Worm (Caenorhabditis elegans): ENCODE measurements around the gene grl-12.

The grl-12 gene

ce11 chrV:8606099-8606696 is 30.6 kb downstream of the grl-12 start, which contains the start of gene vps-60:
vps-60 (minus strand) TSS chrV:8606128.
- TF ChIP-seq nhr-20 (tag; optimal IDR thresholded peaks at IDR 0.05): peak; percentile 96
- TF ChIP-seq hpl-2 (GFP tag; optimal IDR thresholded peaks at IDR 0.05): peak; percentile 34
- TF ChIP-seq mep-1 (tag; optimal IDR thresholded peaks at IDR 0.05): peak; percentile 80
- peak; percentile 83 for TF ChIP-seq zag-1 (tag; optimal IDR thresholded peaks at IDR 0.05)
- peak in 1 of 2 experiments; percentile 46 for TF ChIP-seq ztf-11 (tag; optimal IDR thresholded peaks at IDR 0.05)
- TF ChIP-seq nhr-12 (tag; optimal IDR thresholded peaks at IDR 0.05): no peak
- no peak for TF ChIP-seq ets-5 (GFP tag; IDR thresholded peaks at IDR 0.05)
- TF ChIP-seq pag-3 (tag; optimal IDR thresholded peaks at IDR 0.05; ENCODE audit: borderline replicate concordance, insufficient read depth): no peak
- TF ChIP-seq unc-30 (tag; optimal IDR thresholded peaks at IDR 0.05): no peak
- TF ChIP-seq nhr-47 (tag; optimal IDR thresholded peaks at IDR 0.05): peak; percentile 94
- peak; percentile 89 for TF ChIP-seq rnt-1 (tag; optimal IDR thresholded peaks at IDR 0.05)
- TF ChIP-seq ama-1 (optimal IDR thresholded peaks at IDR 0.05): peak; percentile 10
- no peak for TF ChIP-seq unc-62 (GFP tag; optimal IDR thresholded peaks at IDR 0.05)
- peak; percentile 47 for TF ChIP-seq ceh-90 (tag; optimal IDR thresholded peaks at IDR 0.05)
- TF ChIP-seq nhr-90 (tag; optimal IDR thresholded peaks at IDR 0.05; ENCODE audit: poor library complexity): peak; percentile 86
- peak; percentile 94 for TF ChIP-seq isw-1 (GFP tag; IDR thresholded peaks at IDR 0.05)
- peak; percentile 89 for TF ChIP-seq unc-86 (tag; optimal IDR thresholded peaks at IDR 0.05)
- TF ChIP-seq snu-23 (GFP tag; optimal IDR thresholded peaks at IDR 0.05): peak; percentile 96
- peak; percentile 98 for TF ChIP-seq nhr-71 (tag; optimal IDR thresholded peaks at IDR 0.05)
- no peak for TF ChIP-seq fkh-4 (tag; optimal IDR thresholded peaks at IDR 0.05; ENCODE audit: borderline replicate concordance)
- TF ChIP-seq nhr-85 (tag): peak; percentile 96
- TF ChIP-seq ceh-63 (GFP tag; optimal IDR thresholded peaks at IDR 0.05): no peak
- TF ChIP-seq ces-1 (GFP tag; optimal IDR thresholded peaks at IDR 0.05): no peak
- TF ChIP-seq snpc-4 (tag; optimal IDR thresholded peaks at IDR 0.05): peak; percentile 74
- no peak for TF ChIP-seq sptf-1 (tag; optimal IDR thresholded peaks at IDR 0.05)
- TF ChIP-seq lin-39 (tag; optimal IDR thresholded peaks at IDR 0.05): peak; percentile 48
- peak in 5 of 6 experiments; percentile 48 to 91 (median 72) for TF ChIP-seq elt-3 (tag; optimal IDR thresholded peaks at IDR 0.05)
- peak; percentile 94 for TF ChIP-seq swsn-7 (tag; optimal IDR thresholded peaks at IDR 0.05)
- TF ChIP-seq sox-4 (tag; optimal IDR thresholded peaks at IDR 0.05): peak; percentile 76
- TF ChIP-seq C04F5.9 (tag; optimal IDR thresholded peaks at IDR 0.05): peak; percentile 29
- peak; percentile 97 for TF ChIP-seq blmp-1 (tag; optimal IDR thresholded peaks at IDR 0.05)
- peak; percentile 60 for TF ChIP-seq lir-3 (tag; optimal IDR thresholded peaks at IDR 0.05; ENCODE audit: poor library complexity)
- TF ChIP-seq lsy-2 (tag; optimal IDR thresholded peaks at IDR 0.05): peak; percentile 89 to 96
- TF ChIP-seq fkh-8 (tag; optimal IDR thresholded peaks at IDR 0.05): peak; percentile 98
- TF ChIP-seq C16A3.4 (tag; optimal IDR thresholded peaks at IDR 0.05): peak; percentile 90
- TF ChIP-seq hlh-4 (tag; optimal IDR thresholded peaks at IDR 0.05): no peak
- TF ChIP-seq alr-1 (tag; optimal IDR thresholded peaks at IDR 0.05; ENCODE audit: borderline replicate concordance): no peak
- peak; percentile 91 for TF ChIP-seq dsc-1 (tag; optimal IDR thresholded peaks at IDR 0.05)
- TF ChIP-seq pqm-1 (tag; optimal IDR thresholded peaks at IDR 0.05): no peak
- peak in 1 of 2 experiments; percentile 77 for TF ChIP-seq mdl-1 (tag; optimal IDR thresholded peaks at IDR 0.05)
- peak; percentile 75 for TF ChIP-seq grh-1 (GFP tag; IDR thresholded peaks at IDR 0.05)
- TF ChIP-seq ceh-82 (tag; optimal IDR thresholded peaks at IDR 0.05): peak; percentile 75 to 95 (median 82)
- no peak for TF ChIP-seq nhr-84 (tag; optimal IDR thresholded peaks at IDR 0.05)
- TF ChIP-seq vab-15 (tag; optimal IDR thresholded peaks at IDR 0.05): no peak
- peak; percentile 80 for TF ChIP-seq lin-15B (tag; optimal IDR thresholded peaks at IDR 0.05)
- TF ChIP-seq unc-98 (GFP tag; IDR thresholded peaks at IDR 0.05): no peak
- no peak for TF ChIP-seq nhr-28 (tag; optimal IDR thresholded peaks at IDR 0.05)
- peak; percentile 96 for TF ChIP-seq jun-1 (tag; optimal IDR thresholded peaks at IDR 0.05)
- TF ChIP-seq nhr-19 (GFP tag; conservative IDR thresholded peaks at IDR 0.05): peak; percentile 93
- TF ChIP-seq ceh-8 (GFP tag; optimal IDR thresholded peaks at IDR 0.05): peak; percentile 78
- TF ChIP-seq nhr-11 (tag; optimal IDR thresholded peaks at IDR 0.05): peak; percentile 37
- peak; percentile 93 for TF ChIP-seq nhr-77 (tag; optimal IDR thresholded peaks at IDR 0.05)
- peak; percentile 10 for TF ChIP-seq F16B12.6 (tag; optimal IDR thresholded peaks at IDR 0.05)
